Fruit fly (Drosophila melanogaster): Measurements from ENCODE around the gene Rcc1.

The Rcc1 gene

DNA sequence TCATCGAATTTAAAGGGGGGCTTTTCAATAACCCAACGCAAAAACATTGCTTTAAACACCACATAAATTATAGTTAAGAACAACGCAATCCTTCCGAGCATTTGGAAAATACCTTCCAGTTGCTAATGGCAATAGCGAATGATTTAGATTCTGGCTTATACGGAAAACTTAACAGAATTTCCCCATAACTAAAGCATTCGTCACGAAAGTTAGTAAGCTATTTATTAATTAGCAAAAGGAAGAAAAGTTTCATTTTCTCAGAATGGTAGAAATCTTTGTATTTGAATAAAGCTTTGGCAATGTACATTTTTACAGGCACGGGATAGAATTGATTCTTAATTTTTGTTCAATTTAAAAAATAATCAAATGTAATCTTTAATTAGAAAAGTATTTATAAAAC lies 28.6 kb downstream of the Rcc1 start, which contains the start of gene CG32413:
Gene CG32413, minus strand, starts transcription at position 101 of the 400 bp plus-strand sequence.
- TF ChIP-seq cato (GFP tag; optimal IDR thresholded peaks at IDR 0.05; ENCODE audit: borderline replicate concordance) (no peak), shn (GFP tag; optimal IDR thresholded peaks at IDR 0.05) (no peak), Mad (GFP tag; optimal IDR thresholded peaks at IDR 0.05) (no peak), pum (GFP tag; optimal IDR thresholded peaks at IDR 0.05) (no peak), CG34376 (GFP tag; optimal IDR thresholded peaks at IDR 0.05) (no peak), Ravus (GFP tag; IDR thresholded peaks at IDR 0.05) (no peak), stwl (tag; optimal IDR thresholded peaks at IDR 0.05) (no peak), ham (GFP tag; IDR thresholded peaks at IDR 0.05) (no peak), D19B (GFP tag; optimal IDR thresholded peaks at IDR 0.05) (no peak), insv (GFP tag; optimal IDR thresholded peaks at IDR 0.05) (no peak)

DNA sequence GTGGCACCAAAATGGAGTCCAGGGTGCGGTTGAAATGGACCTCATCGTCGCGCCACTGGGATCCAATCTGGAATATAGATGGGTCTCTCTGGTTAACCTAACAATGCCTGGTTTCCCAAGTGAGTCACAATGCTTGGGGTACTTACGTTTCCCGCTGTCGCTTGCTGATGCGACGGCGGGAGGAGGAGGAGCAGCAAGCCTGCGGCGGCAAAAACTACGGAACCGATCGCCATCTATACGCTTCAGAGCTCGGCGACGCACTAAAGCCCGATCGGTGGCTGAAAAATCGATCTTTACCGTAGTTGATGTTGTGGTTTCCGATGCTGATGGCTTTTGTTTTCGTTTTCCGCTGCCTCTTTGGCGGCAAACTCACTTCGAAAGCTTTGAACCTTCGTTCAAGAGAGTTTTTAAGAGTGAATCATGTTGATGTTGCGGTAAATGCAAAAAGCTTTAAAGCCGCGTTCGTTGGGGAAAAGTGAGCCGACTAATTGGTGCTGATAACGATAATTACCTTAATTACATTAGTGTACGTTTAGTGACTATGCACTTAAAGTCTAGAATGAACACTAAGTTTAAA lies 30.3 kb downstream of the Rcc1 start, which contains the start of gene QC:
Gene QC, minus strand, starts transcription at position 268 of the 577 bp plus-strand sequence.
- TF ChIP-seq Dref (GFP tag; IDR thresholded peaks at IDR 0.05) (0 out of 2 replicates have a peak, but pooled peaks have one; percentile 28), crol (GFP tag; IDR thresholded peaks at IDR 0.05) (peak; percentile 79), Nf-YA (GFP tag; IDR thresholded peaks at IDR 0.05) (peak; percentile 29; the same call in 1 of the 2 replicates), ham (GFP tag; IDR thresholded peaks at IDR 0.05) (no peak), sr (GFP tag; IDR thresholded peaks at IDR 0.05) (0 out of 3 replicates have a peak, but pooled peaks have one; percentile 5), vvl (GFP tag; IDR thresholded peaks at IDR 0.05) (peak; percentile 45; the same call in 1 of the 2 replicates), kay (GFP tag; optimal IDR thresholded peaks at IDR 0.05) (peak; percentile 44), CG3163 (GFP tag; optimal IDR thresholded peaks at IDR 0.05) (peak; percentile 92), sob (GFP tag; IDR thresholded peaks at IDR 0.05) (peak; percentile 35; the same call in 1 of the 2 replicates), lilli (GFP tag; optimal IDR thresholded peaks at IDR 0.05) (no peak), CG10209 (GFP tag; optimal IDR thresholded peaks at IDR 0.05) (no peak), ci (GFP tag; IDR thresholded peaks at IDR 0.05) (peak; percentile 43; the same call in 1 of the 3 replicates), Jarid2 (GFP tag; optimal IDR thresholded peaks at IDR 0.05) (peak; percentile 64), CG34422 (GFP tag; IDR thresholded peaks at IDR 0.05) (peak; percentile 13; the same call in 1 of the 3 replicates), Adf1 (GFP tag; IDR thresholded peaks at IDR 0.05) (peak; percentile 49), unc-4 (GFP tag; IDR thresholded peaks at IDR 0.05; ENCODE audit: partially characterized antibody) (0 out of 2 replicates have a peak, but pooled peaks have one; percentile 17), CG13287 (GFP tag; IDR thresholded peaks at IDR 0.05; ENCODE audit: partially characterized antibody) (peak; percentile 23; the same call in 1 of the 2 replicates), Dbx (GFP tag; IDR thresholded peaks at IDR 0.05) (0 out of 3 replicates have a peak, but pooled peaks have one; percentile 23), Trl (optimal IDR thresholded peaks at IDR 0.05) (peak in 1 of 2 experiments; percentile 25), Trl (GFP tag; optimal IDR thresholded peaks at IDR 0.05) (no peak), Deaf1 (tag; optimal IDR thresholded peaks at IDR 0.05) (peak; percentile 91), CG42726 (GFP tag; IDR thresholded peaks at IDR 0.05; ENCODE audit: partially characterized antibody) (0 out of 2 replicates have a peak, but pooled peaks have one; percentile 9), gcm2 (GFP tag; optimal IDR thresholded peaks at IDR 0.05) (no peak), CG8359 (GFP tag; optimal IDR thresholded peaks at IDR 0.05; ENCODE audit: borderline replicate concordance) (no peak), Drgx (GFP tag; IDR thresholded peaks at IDR 0.05) (peak; percentile 29; the same call in 1 of the 2 replicates), Bgb (GFP tag; IDR thresholded peaks at IDR 0.05; ENCODE audit: partially characterized antibody) (peak; percentile 15; the same call in 1 of the 2 replicates), Rfx (GFP tag; IDR thresholded peaks at IDR 0.05) (0 out of 2 replicates have a peak, but pooled peaks have one; percentile 11), onecut (GFP tag; IDR thresholded peaks at IDR 0.05) (peak; percentile 84), Doc3 (GFP tag; IDR thresholded peaks at IDR 0.05; ENCODE audit: partially characterized antibody) (no peak), chinmo (GFP tag; IDR thresholded peaks at IDR 0.05; ENCODE audit: partially characterized antibody) (peak; percentile 83; the same call in 2 of the 4 replicates), CG15011 (GFP tag; optimal IDR thresholded peaks at IDR 0.05) (no peak), ase (GFP tag; IDR thresholded peaks at IDR 0.05) (0 out of 3 replicates have a peak, but pooled peaks have one; percentile 20), Med (GFP tag) (peak; percentile 43)

Measured in whole organism, embryonic.